Worm (Caenorhabditis elegans) whole organism, mixed stage, embryonic: ENCODE results near the gene C42D8.9.

Source experiments
- ces-1 ChIP-seq: fragments of 150-350 bp; optimal IDR thresholded peaks from 2 replicates; lab custom pipeline; 2014; ENCODE audit warnings: missing biosample characterization, missing genetic modification reagents, missing genetic modification characterization
- mls-2 ChIP-seq: sonication (generic microtip); optimal IDR thresholded peaks from 2 replicates; lab custom pipeline; 2016; ENCODE audit warnings: mild to moderate bottlenecking, missing genetic modification characterization, moderate library complexity, missing compliant biosample characterization
- unc-62 ChIP-seq: fragments of 150-350 bp; optimal IDR thresholded peaks from 2 replicates; lab custom pipeline; 2014; ENCODE audit warnings: missing biosample characterization, missing genetic modification reagents, missing genetic modification characterization

ce11 chrX:5077696-5078343 is 29.0 kb downstream of the C42D8.9 start, which contains the start of gene cal-5:
- TF ChIP-seq ces-1 (no peak), mls-2 (tag; lab: Kevin White, UChicago) (no peak), unc-62 (GFP tag; lab: Kevin White, UChicago) (no peak)
